Worm (Caenorhabditis elegans): ENCODE data around the gene cest-33.

- TF ChIP-seq unc-62 (GFP tag; optimal IDR thresholded peaks at IDR 0.05) (no peak), skn-1 (tag; optimal IDR thresholded peaks at IDR 0.05) (no peak), unc-39 (tag; optimal IDR thresholded peaks at IDR 0.05) (no peak), nhr-11 (tag; optimal IDR thresholded peaks at IDR 0.05) (no peak), nhr-76 (tag; optimal IDR thresholded peaks at IDR 0.05) (no peak), ceh-28 (tag; optimal IDR thresholded peaks at IDR 0.05) (no peak), tbx-2 (tag; optimal IDR thresholded peaks at IDR 0.05) (no peak), nhr-237 (tag; optimal IDR thresholded peaks at IDR 0.05) (no peak), nfya-1 (tag; optimal IDR thresholded peaks at IDR 0.05; ENCODE audit: insufficient read depth) (no peak), elt-2 (tag; optimal IDR thresholded peaks at IDR 0.05) (no peak)
Observed at ce11 chrV:6354786-6355185, 10.7 kb downstream of the cest-33 start.
